Worm (Caenorhabditis elegans): ENCODE results near the gene Y13C8A.1.

DNA sequence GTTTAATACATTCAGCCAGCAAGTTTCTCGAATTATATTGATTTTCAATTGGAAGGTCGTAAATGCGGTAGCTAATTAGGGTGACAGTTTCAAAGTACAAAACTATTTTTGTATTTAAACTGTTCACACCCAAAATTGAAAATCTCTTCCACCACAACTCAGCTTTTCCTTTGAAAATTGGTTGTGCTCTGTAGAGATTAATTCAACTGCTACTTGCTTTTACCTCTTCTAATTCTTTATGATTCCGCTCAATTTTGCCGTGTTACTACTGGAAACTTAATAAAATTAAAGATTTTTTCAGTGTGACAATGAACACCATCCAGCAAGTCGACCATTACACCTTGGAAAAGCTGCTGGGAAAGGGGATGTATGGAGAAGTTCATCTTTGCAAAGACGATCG, 8.2 kb downstream of the Y13C8A.1 start, which contains the start of gene F39F10.3:
- TF ChIP-seq med-1 (GFP tag; optimal IDR thresholded peaks at IDR 0.05; ENCODE audit: insufficient read depth) (no peak), cog-1 (tag; optimal IDR thresholded peaks at IDR 0.05) (no peak), T22C8.4 (GFP tag; IDR thresholded peaks at IDR 0.05) (no peak), ref-1 (GFP tag; conservative IDR thresholded peaks at IDR 0.05) (no peak), tab-1 (GFP tag; IDR thresholded peaks at IDR 0.05) (no peak), flt-1 (GFP tag; IDR thresholded peaks at IDR 0.05) (no peak), ztf-23 (GFP tag; IDR thresholded peaks at IDR 0.05) (no peak), klf-2 (GFP tag; conservative IDR thresholded peaks at IDR 0.05) (no peak), ztf-29 (GFP tag; IDR thresholded peaks at IDR 0.05) (no peak)
